Worm (Caenorhabditis elegans) whole organism, L4/young adult: ENCODE data around the gene Y43F8C.5.

Experiments used
- W03F9.2 ChIP-seq: fragments of 150-350 bp; optimal IDR thresholded peaks from 2 replicates; lab custom pipeline; 2014; ENCODE audit warnings: missing biosample characterization, missing genetic modification characterization
- dao-5 ChIP-seq: sonication (generic microtip); optimal IDR thresholded peaks from 2 replicates; lab custom pipeline; 2016; ENCODE audit warnings: missing genotype, missing genetic modification characterization, moderate library complexity, missing compliant biosample characterization
- him-1 ChIP-seq: sonication (generic microtip); optimal IDR thresholded peaks from 2 replicates; lab custom pipeline; 2016; ENCODE audit warnings: missing genotype, missing genetic modification reagents, missing genetic modification characterization, missing compliant biosample characterization

Y43F8C.5 gene

DNA sequence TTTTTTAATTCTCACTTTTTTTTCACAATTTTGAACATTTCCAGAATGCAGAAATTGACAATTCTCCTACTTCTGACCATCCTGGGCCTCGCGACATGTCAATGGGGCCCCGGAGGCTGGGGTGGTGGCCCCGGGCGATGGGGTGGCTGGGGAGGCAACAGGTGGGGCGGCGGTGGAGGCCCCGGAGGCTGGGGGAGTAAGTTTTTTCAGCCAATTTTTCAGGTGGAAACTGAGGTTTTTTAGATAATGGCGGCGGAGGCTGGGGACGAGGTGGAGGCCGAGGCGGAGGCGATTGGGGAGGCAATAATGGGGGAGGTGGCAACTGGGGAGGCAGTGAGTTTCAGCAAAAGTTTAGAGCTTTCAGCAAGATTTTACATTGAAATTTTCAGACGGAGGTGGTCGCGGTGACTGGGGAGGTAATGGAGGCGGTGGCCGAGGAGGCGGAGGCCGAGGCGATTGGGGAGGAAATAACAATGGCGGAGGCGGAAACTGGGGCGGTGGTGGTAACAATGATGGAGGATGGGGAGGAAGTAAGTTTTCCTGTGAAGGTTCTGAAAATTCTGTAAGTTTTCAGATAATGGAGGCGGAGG, 22.2 kb downstream of the Y43F8C.5 start:
- TF ChIP-seq dao-5 (tag; lab: Kevin White, UChicago), result no peak
- TF ChIP-seq W03F9.2 (tag; lab: Kevin White, UChicago), result no peak
- TF ChIP-seq him-1 (tag; lab: Kevin White, UChicago), result no peak

DNA sequence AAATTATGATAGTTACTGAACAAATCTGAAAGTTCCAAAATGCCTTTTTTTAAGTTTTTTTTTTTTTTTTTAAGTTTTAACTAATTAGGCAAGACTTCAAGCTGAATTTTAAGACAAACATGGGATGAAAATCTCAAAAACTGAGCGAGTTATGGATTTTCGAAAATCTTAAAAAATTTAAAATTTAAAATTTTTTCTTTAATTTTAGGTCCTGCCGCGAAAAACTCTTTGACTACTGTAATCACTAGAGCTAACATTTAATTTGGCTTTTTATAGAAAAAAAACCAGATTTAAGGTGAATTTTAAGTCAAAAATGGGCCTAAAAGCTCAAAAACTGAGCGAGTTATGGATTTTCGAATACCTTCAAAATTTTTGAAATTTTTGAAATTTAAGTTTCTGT, 23.3 kb downstream of the Y43F8C.5 start, which contains the start of gene grsp-1:
TSS of gene grsp-1 (plus strand) at position 301 of the 400 bp plus-strand sequence.
- no peak for TF ChIP-seq W03F9.2 (tag; lab: Kevin White, UChicago)
- TF ChIP-seq dao-5 (tag; lab: Kevin White, UChicago), result no peak
- no peak for TF ChIP-seq him-1 (tag; lab: Kevin White, UChicago)

DNA sequence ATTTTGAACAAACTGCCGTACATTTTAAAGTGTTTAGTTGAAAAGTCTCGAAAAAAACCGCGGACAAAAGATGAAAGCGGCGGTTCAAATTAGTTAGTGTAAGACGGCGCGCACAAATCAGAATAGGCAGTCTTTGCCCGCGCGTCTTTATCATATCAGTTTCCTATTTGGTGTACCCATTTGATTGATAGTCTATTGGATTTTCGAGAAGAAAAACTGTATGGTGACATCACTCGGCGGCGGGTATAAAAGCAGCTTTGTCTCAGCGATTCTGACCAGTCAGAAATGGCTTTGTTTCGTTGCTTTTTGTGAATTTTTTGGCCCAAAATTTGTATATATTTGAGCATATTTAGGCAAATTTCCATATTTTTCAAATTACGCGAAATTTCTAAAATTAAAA, 23.8 kb downstream of the Y43F8C.5 start:
- TF ChIP-seq dao-5 (tag; lab: Kevin White, UChicago), result no peak
- TF ChIP-seq him-1 (tag; lab: Kevin White, UChicago), result no peak
- TF ChIP-seq W03F9.2 (tag; lab: Kevin White, UChicago), result no peak

DNA sequence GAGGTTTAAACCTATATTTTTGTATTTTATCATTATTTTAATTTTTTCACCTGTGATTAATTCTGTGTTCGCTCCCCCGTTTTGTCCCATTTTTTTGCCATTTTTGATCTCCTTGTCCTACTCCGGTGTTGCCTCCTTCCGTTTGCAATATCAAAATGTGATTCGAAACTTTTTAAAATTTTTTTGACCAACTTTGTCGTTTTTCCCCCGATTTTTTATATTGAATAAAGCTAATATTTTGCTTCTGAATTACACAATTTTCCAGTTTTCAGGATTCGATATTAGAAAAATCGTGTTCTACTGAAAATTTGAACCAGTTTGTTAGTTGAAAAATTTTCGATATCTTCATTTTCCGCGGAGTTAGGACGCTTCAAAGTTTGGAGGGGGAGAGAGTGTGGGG, 26.6 kb downstream of the Y43F8C.5 start, which contains the start of gene nlp-25:
TSS of gene nlp-25 (plus strand) at position 301 of the 400 bp plus-strand sequence.
- TF ChIP-seq W03F9.2 (tag; lab: Kevin White, UChicago) (no peak), dao-5 (tag; lab: Kevin White, UChicago) (no peak), him-1 (tag; lab: Kevin White, UChicago) (no peak)

DNA sequence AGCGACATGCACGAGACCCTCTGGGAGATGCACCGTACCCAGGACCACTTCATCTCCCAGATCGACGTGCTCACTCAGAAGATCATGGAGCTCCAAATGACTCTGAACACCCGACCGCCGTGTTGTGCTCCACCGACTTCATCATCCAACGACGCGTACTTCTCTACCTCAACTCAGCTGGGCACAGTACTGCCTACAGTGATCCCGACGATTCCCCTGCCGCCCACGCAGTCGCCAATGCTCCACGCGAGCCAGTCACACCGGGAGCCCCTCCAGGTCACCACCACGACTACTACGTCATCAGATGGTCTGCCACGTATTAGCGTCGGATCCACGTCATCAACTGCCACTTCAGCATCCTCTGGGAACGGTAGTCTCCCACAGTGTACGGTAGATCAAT, 27.0 kb downstream of the Y43F8C.5 start:
- TF ChIP-seq dao-5 (tag; lab: Kevin White, UChicago), result no peak
- TF ChIP-seq him-1 (tag; lab: Kevin White, UChicago), result no peak
- TF ChIP-seq W03F9.2 (tag; lab: Kevin White, UChicago), result no peak

DNA sequence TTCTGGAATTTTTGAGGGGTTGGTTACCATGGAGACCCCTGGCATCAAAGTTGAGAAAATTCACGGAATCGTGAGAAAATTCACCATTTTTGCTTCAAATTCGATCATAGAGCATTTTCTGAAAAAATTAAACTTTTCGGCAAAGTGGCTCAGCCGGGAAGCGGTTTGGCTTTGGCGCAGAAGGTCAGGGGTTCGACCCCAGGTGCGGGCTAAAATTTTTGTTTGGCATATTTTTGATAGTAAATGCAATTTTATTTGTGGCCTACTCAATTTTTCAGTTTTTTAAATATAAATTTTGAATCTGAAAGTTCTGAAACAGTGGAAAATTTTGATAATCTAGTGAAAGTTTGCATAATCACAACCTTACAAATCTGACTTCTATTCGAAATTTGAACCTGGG, 33.4 kb downstream of the Y43F8C.5 start:
- TF ChIP-seq him-1 (tag; lab: Kevin White, UChicago) (no peak), dao-5 (tag; lab: Kevin White, UChicago) (no peak)

DNA sequence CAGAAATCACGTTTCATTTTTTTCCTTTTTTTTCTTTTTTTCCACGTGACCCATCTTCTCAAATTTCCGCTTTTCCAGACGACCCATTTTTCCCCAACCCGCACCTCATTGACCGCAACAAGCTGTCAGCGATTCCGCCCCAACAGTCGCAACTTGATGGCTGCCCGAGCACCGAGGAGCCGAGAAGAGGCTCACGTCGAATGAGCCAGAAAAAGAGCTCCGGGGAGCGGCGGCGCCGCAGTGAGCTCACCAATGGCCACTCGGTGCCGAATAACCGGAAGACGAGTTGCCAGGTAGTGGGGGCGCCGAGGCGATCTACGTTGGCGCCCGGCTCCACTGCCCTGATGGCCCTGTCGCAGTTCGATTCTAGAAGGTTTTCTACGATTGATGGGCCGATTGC, 41.6 kb downstream of the Y43F8C.5 start:
- TF ChIP-seq dao-5 (tag; lab: Kevin White, UChicago), result no peak
- TF ChIP-seq him-1 (tag; lab: Kevin White, UChicago), result no peak
- no peak for TF ChIP-seq W03F9.2 (tag; lab: Kevin White, UChicago)

DNA sequence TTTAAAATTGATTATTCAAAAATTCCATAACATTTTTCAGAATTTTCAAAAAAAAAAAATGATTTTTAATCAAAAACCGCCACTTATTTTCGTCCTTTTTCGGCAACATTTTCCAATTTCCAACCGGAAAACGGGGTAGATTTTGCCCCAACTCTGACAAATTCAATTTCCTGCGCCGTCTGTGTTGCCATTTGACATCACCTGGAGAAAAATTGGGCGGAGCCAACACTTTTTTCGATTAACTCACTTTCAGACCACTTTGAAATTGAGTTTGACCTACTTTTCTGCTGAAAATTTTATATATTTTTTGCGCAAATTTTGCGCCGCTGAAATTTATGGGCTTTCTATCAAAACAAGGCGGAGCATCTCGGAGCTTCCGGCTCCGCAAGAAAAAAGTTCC, 50.2 kb downstream of the Y43F8C.5 start:
- no peak for TF ChIP-seq W03F9.2 (tag; lab: Kevin White, UChicago)
- TF ChIP-seq dao-5 (tag; lab: Kevin White, UChicago), result no peak
- no peak for TF ChIP-seq him-1 (tag; lab: Kevin White, UChicago)
